5 worm cellular contexts compared by ENCODE assay signal in genomic region chrX:11662069-11662468, ce11.
TF ChIP-seq lines count a peak whose summit lies in the region.

No protein-coding gene starts in this region.

TF ChIP-seq in whole organism, L1 larva, 84 proteins besides CTCF, POLR2A, EP300 and RAD21:
- peak; percentile 9 for TF ChIP-seq tbx-2 (tag; optimal IDR thresholded peaks at IDR 0.05; lab: Kevin White, UChicago)
- peak; percentile 4 for TF ChIP-seq skn-1 (tag; optimal IDR thresholded peaks at IDR 0.05; lab: Kevin White, UChicago)
- TF ChIP-seq irx-1 (tag; optimal IDR thresholded peaks at IDR 0.05; lab: Kevin White, UChicago) = no peak
- TF ChIP-seq mdl-1 (tag; optimal IDR thresholded peaks at IDR 0.05; lab: Kevin White, UChicago) = peak in 1 of 2 experiments; percentile 74
- no peak for TF ChIP-seq nhr-77 (tag; optimal IDR thresholded peaks at IDR 0.05; lab: Kevin White, UChicago)
- no peak for TF ChIP-seq egl-27 (tag; optimal IDR thresholded peaks at IDR 0.05; lab: Kevin White, UChicago)
- no peak for TF ChIP-seq vab-15 (tag; optimal IDR thresholded peaks at IDR 0.05; lab: Kevin White, UChicago)
- TF ChIP-seq efl-3 (GFP tag; optimal IDR thresholded peaks at IDR 0.05; lab: Kevin White, UChicago) = no peak
- TF ChIP-seq pqm-1 (tag; optimal IDR thresholded peaks at IDR 0.05; lab: Kevin White, UChicago) = no peak
- peak; percentile 0 for TF ChIP-seq nhr-85 (tag; lab: Kevin White, UChicago)
- TF ChIP-seq fkh-4 (tag; optimal IDR thresholded peaks at IDR 0.05; lab: Kevin White, UChicago; ENCODE audit: borderline replicate concordance) = no peak
- no peak for TF ChIP-seq jun-1 (tag; optimal IDR thresholded peaks at IDR 0.05; lab: Kevin White, UChicago)
- no peak for TF ChIP-seq C34B4.2 (tag; optimal IDR thresholded peaks at IDR 0.05; lab: Kevin White, UChicago)
- no peak for TF ChIP-seq mef-2 (tag; optimal IDR thresholded peaks at IDR 0.05; lab: Kevin White, UChicago)
- no peak for TF ChIP-seq swsn-7 (tag; optimal IDR thresholded peaks at IDR 0.05; lab: Kevin White, UChicago)
- no peak for TF ChIP-seq aha-1 (tag; optimal IDR thresholded peaks at IDR 0.05; lab: Kevin White, UChicago)
- TF ChIP-seq blmp-1 (tag; optimal IDR thresholded peaks at IDR 0.05; lab: Kevin White, UChicago) = no peak
- peak; percentile 15 for TF ChIP-seq lin-14 (GFP tag; optimal IDR thresholded peaks at IDR 0.05; lab: Kevin White, UChicago)

TF ChIP-seq in whole organism, L2 larva, 48 proteins besides CTCF, POLR2A, EP300 and RAD21:
- TF ChIP-seq nhr-129 (tag; optimal IDR thresholded peaks at IDR 0.05; lab: Kevin White, UChicago) (peak; percentile 32), fos-1 (tag; optimal IDR thresholded peaks at IDR 0.05; lab: Kevin White, UChicago) (no peak), C34F6.9 (tag; optimal IDR thresholded peaks at IDR 0.05; lab: Kevin White, UChicago) (peak; percentile 23)

TF ChIP-seq in whole organism, L3 larva, 47 proteins besides CTCF, POLR2A, EP300 and RAD21:
- TF ChIP-seq ztf-4 (tag; optimal IDR thresholded peaks at IDR 0.05; lab: Kevin White, UChicago) (no peak), pha-4 (tag; optimal IDR thresholded peaks at IDR 0.05; lab: Kevin White, UChicago) (peak; percentile 45)

TF ChIP-seq in whole organism, L4 larva, 104 proteins besides CTCF, POLR2A, EP300 and RAD21:
- TF ChIP-seq madf-9 (GFP tag; conservative IDR thresholded peaks at IDR 0.05; lab: Robert Waterston, UW) = no peak
- TF ChIP-seq tag-97 (GFP tag; IDR thresholded peaks at IDR 0.05; lab: Robert Waterston, UW) = no peak
- peak; percentile 38; the same call in 1 of the 2 replicates for TF ChIP-seq ceh-20 (GFP tag; IDR thresholded peaks at IDR 0.05; lab: Robert Waterston, UW)
- TF ChIP-seq tra-1 (GFP tag; IDR thresholded peaks at IDR 0.05; lab: Robert Waterston, UW) = 0 out of 2 replicates have a peak, but pooled peaks have one; percentile 9
- TF ChIP-seq mxl-3 (GFP tag; optimal IDR thresholded peaks at IDR 0.05; lab: Kevin White, UChicago) = peak; percentile 11
- TF ChIP-seq nhr-6 (tag; optimal IDR thresholded peaks at IDR 0.05; lab: Kevin White, UChicago) = no peak
- 0 out of 2 replicates have a peak, but pooled peaks have one; percentile 36 for TF ChIP-seq zfp-3 (GFP tag; conservative IDR thresholded peaks at IDR 0.05; lab: Robert Waterston, UW)
- peak; percentile 86 for TF ChIP-seq hlh-30 (tag; optimal IDR thresholded peaks at IDR 0.05; lab: Kevin White, UChicago; ENCODE audit: insufficient read depth)
- peak; percentile 30 for TF ChIP-seq dmd-6 (GFP tag; IDR thresholded peaks at IDR 0.05; lab: Robert Waterston, UW)
- TF ChIP-seq zfp-2 (tag; optimal IDR thresholded peaks at IDR 0.05; lab: Kevin White, UChicago) = no peak
- TF ChIP-seq ZK546.5 (tag; optimal IDR thresholded peaks at IDR 0.05; lab: Kevin White, UChicago) = no peak
- TF ChIP-seq pqm-1 (tag; optimal IDR thresholded peaks at IDR 0.05; lab: Kevin White, UChicago) = no peak
- TF ChIP-seq sdz-12 (GFP tag; optimal IDR thresholded peaks at IDR 0.05; lab: Kevin White, UChicago) = no peak
- TF ChIP-seq lim-7 (GFP tag; IDR thresholded peaks at IDR 0.05; lab: Robert Waterston, UW) = no peak
- TF ChIP-seq T20F7.1 (GFP tag; optimal IDR thresholded peaks at IDR 0.05; lab: Kevin White, UChicago) = no peak
- no peak for TF ChIP-seq Y105C5A.15 (GFP tag; IDR thresholded peaks at IDR 0.05; lab: Robert Waterston, UW)
- TF ChIP-seq aha-1 (tag; lab: Kevin White, UChicago) = peak; percentile 37
- TF ChIP-seq ceh-32 (tag; optimal IDR thresholded peaks at IDR 0.05; lab: Kevin White, UChicago; ENCODE audit: poor library complexity) = no peak
- TF ChIP-seq duxl-1 (tag; optimal IDR thresholded peaks at IDR 0.05; lab: Kevin White, UChicago; ENCODE audit: poor library complexity) = no peak
- no peak for TF ChIP-seq nhr-111 (GFP tag; optimal IDR thresholded peaks at IDR 0.05; lab: Kevin White, UChicago)
- peak in 1 of 2 experiments; percentile 4 for TF ChIP-seq unc-62 (GFP tag; optimal IDR thresholded peaks at IDR 0.05 in 1 of 2; lab: Kevin White, UChicago)
- TF ChIP-seq unc-62 (tag; optimal IDR thresholded peaks at IDR 0.05; lab: Kevin White, UChicago) = no peak
- no peak for TF ChIP-seq ztf-11 (tag; optimal IDR thresholded peaks at IDR 0.05; lab: Kevin White, UChicago)

TF ChIP-seq in whole organism, young adult, 124 proteins besides CTCF, POLR2A, EP300 and RAD21:
- TF ChIP-seq nhr-120 (GFP tag; IDR thresholded peaks at IDR 0.05; lab: Robert Waterston, UW) (no peak), aptf-3 (GFP tag; IDR thresholded peaks at IDR 0.05; lab: Robert Waterston, UW) (no peak), hmg-1.2 (GFP tag; IDR thresholded peaks at IDR 0.05; lab: Robert Waterston, UW) (no peak), pha-4 (tag; optimal IDR thresholded peaks at IDR 0.05; lab: Kevin White, UChicago) (no peak), cebp-1 (GFP tag; IDR thresholded peaks at IDR 0.05; lab: Robert Waterston, UW) (no peak), cebp-1 (tag; optimal IDR thresholded peaks at IDR 0.05; lab: Kevin White, UChicago) (peak; percentile 31)
